Fruit fly (Drosophila melanogaster): ENCODE measurements around the gene Ugt36D1.

- no peak for TF ChIP-seq br (GFP tag; optimal IDR thresholded peaks at IDR 0.05)
- TF ChIP-seq Myc (optimal IDR thresholded peaks at IDR 0.05): no peak
- TF ChIP-seq Hr83 (GFP tag; optimal IDR thresholded peaks at IDR 0.05; ENCODE audit: poor library complexity, severe bottlenecking): no peak
- no peak for TF ChIP-seq pan (optimal IDR thresholded peaks at IDR 0.05)
- TF ChIP-seq ey (GFP tag; optimal IDR thresholded peaks at IDR 0.05): no peak
- no peak for TF ChIP-seq dmrt93B (GFP tag; optimal IDR thresholded peaks at IDR 0.05)
Observed at dm6 chr2L:18793243-18793642, 30.1 kb upstream of the Ugt36D1 start.
